Fruit fly (Drosophila melanogaster) whole organism, embryonic: ENCODE measurements around the gene isoQC.

Experiments
- Aef1 ChIP-seq: fragments of 200-800 bp; sonication (Bioruptor generic); IDR thresholded peaks from 3 replicates; pipeline ENCODE4 v1.3.6; 2022; ENCODE audit warnings: missing biosample characterization, missing genetic modification characterization
- B-H2 ChIP-seq: fragments of 200-800 bp; sonication (Bioruptor generic); optimal IDR thresholded peaks from 2 replicates; lab custom pipeline; 2018; ENCODE audit warnings: missing biosample characterization, mild to moderate bottlenecking, missing genetic modification characterization
- Blimp-1 ChIP-seq: fragments of 200-800 bp; sonication (Bioruptor generic); optimal IDR thresholded peaks from 3 replicates; lab custom pipeline; 2018; ENCODE audit warnings: missing biosample characterization, missing genetic modification characterization, mild to moderate bottlenecking, moderate library complexity, missing genetic modification reagents
- CG10147 ChIP-seq: fragments of 200-800 bp; sonication (Bioruptor generic); optimal IDR thresholded peaks from 2 replicates; lab custom pipeline; 2019; ENCODE audit warnings: missing biosample characterization, mild to moderate bottlenecking, missing genetic modification characterization, moderate library complexity
- CG10366 ChIP-seq: fragments of 200-800 bp; sonication (Bioruptor generic); IDR thresholded peaks from 2 replicates; pipeline ENCODE4 v1.3.6; 2022; ENCODE audit warnings: missing biosample characterization, missing genetic modification characterization
- CG10462 ChIP-seq: fragments of 200-800 bp; sonication (Bioruptor generic); optimal IDR thresholded peaks from 2 replicates; lab custom pipeline; 2016; ENCODE audit warnings: missing biosample characterization, missing genetic modification characterization
- CG11504 ChIP-seq: fragments of 200-800 bp; sonication (Bioruptor generic); optimal IDR thresholded peaks from 3 replicates; lab custom pipeline; 2019; ENCODE audit warnings: missing biosample characterization, mild to moderate bottlenecking, missing genetic modification characterization, moderate library complexity
- CG12104 ChIP-seq: fragments of 200-800 bp; sonication (Bioruptor generic); optimal IDR thresholded peaks from 3 replicates; lab custom pipeline; 2016; ENCODE audit warnings: missing biosample characterization, missing genetic modification characterization
- CG13424 ChIP-seq: fragments of 200-800 bp; sonication (Bioruptor generic); optimal IDR thresholded peaks from 2 replicates; lab custom pipeline; 2019; ENCODE audit warnings: missing biosample characterization, mild to moderate bottlenecking, missing genetic modification characterization, moderate library complexity
- CG1647 ChIP-seq: fragments of 200-800 bp; sonication (Bioruptor generic); optimal IDR thresholded peaks from 3 replicates; lab custom pipeline; 2016; ENCODE audit warnings: missing biosample characterization, missing genetic modification characterization
- CG17328 ChIP-seq: fragments of 200-800 bp; sonication (Bioruptor generic); IDR thresholded peaks from 2 replicates; pipeline ENCODE4 v1.3.6; 2022; ENCODE audit warnings: missing biosample characterization, missing genetic modification characterization
- CG17359 ChIP-seq: fragments of 200-800 bp; sonication (Bioruptor generic); optimal IDR thresholded peaks from 3 replicates; lab custom pipeline; 2018; ENCODE audit warnings: missing biosample characterization, mild to moderate bottlenecking, missing genetic modification characterization, moderate library complexity
- CG17912 ChIP-seq: fragments of 200-800 bp; sonication (Bioruptor generic); optimal IDR thresholded peaks from 2 replicates; lab custom pipeline; 2018; ENCODE audit warnings: missing biosample characterization, mild to moderate bottlenecking, missing genetic modification characterization
- CG18599 ChIP-seq: fragments of 200-800 bp; sonication (Bioruptor generic); optimal IDR thresholded peaks from 3 replicates; lab custom pipeline; 2017; ENCODE audit warnings: missing biosample characterization, missing genetic modification characterization, mild to moderate bottlenecking, moderate library complexity, missing genetic modification reagents
- CG2116 ChIP-seq: fragments of 200-800 bp; sonication (Bioruptor generic); optimal IDR thresholded peaks from 3 replicates; lab custom pipeline; 2018; ENCODE audit warnings: missing biosample characterization, mild to moderate bottlenecking, missing genetic modification characterization
- CG4854 ChIP-seq: fragments of 200-800 bp; sonication (Bioruptor generic); optimal IDR thresholded peaks from 2 replicates; lab custom pipeline; 2016; ENCODE audit warnings: missing biosample characterization, missing genetic modification characterization, inconsistent platforms
- CG7372 ChIP-seq: fragments of 200-800 bp; sonication (Bioruptor generic); IDR thresholded peaks from 2 replicates; pipeline ENCODE4 v1.3.6; 2022; ENCODE audit warnings: missing biosample characterization, missing genetic modification characterization
- CG8290 ChIP-seq, 3 experiments: fragments of 200-800 bp; sonication (Bioruptor generic); optimal IDR thresholded peaks; 2 replicates each; lab custom pipeline; 2016 to 2019; ENCODE audit warnings: missing biosample characterization in 3 of 3, missing genetic modification characterization in 3 of 3, mild to moderate bottlenecking in 2 of 3, moderate library complexity in 1 of 3
- CG8388 ChIP-seq: fragments of 200-800 bp; sonication (Bioruptor generic); optimal IDR thresholded peaks from 2 replicates; lab custom pipeline; 2019; ENCODE audit warnings: missing biosample characterization, mild to moderate bottlenecking, missing genetic modification characterization, moderate library complexity
- CG8765 ChIP-seq: fragments of 200-800 bp; sonication (Bioruptor generic); IDR thresholded peaks from 2 replicates; pipeline ENCODE4 v1.3.6; 2022; ENCODE audit warnings: missing biosample characterization, missing genetic modification characterization
- CHES-1-like ChIP-seq: fragments of 200-800 bp; sonication (Bioruptor generic); optimal IDR thresholded peaks from 2 replicates; lab custom pipeline; 2016; ENCODE audit warnings: missing biosample characterization, missing genetic modification characterization
- Doc2 ChIP-seq: fragments of 200-800 bp; sonication (Bioruptor generic); IDR thresholded peaks from 2 replicates; pipeline ENCODE4 v1.3.6; 2022; ENCODE audit warnings: missing biosample characterization, missing genetic modification characterization
- HLH3B ChIP-seq: fragments of 200-800 bp; sonication (Bioruptor generic); IDR thresholded peaks from 2 replicates; pipeline ENCODE4 v1.3.6; 2022; ENCODE audit warnings: missing biosample characterization, missing genetic modification characterization
- HmgZ ChIP-seq: fragments of 200-800 bp; sonication (Bioruptor generic); optimal IDR thresholded peaks from 2 replicates; lab custom pipeline; 2018; ENCODE audit warnings: missing biosample characterization, mild to moderate bottlenecking, missing genetic modification characterization
- Hr51 ChIP-seq, 2 experiments: fragments of 200-800 bp; sonication (Bioruptor generic); optimal IDR thresholded peaks; 2 replicates in 1 of 2; 3 replicates in 1 of 2; lab custom pipeline; 2016 to 2018; ENCODE audit warnings: missing biosample characterization in 2 of 2, missing genetic modification characterization in 2 of 2, mild to moderate bottlenecking in 1 of 2, moderate library complexity in 1 of 2
- Hsf ChIP-seq: fragments of 200-800 bp; sonication (Bioruptor generic); optimal IDR thresholded peaks from 3 replicates; lab custom pipeline; 2016; ENCODE audit warnings: missing biosample characterization, missing genetic modification characterization
- Med ChIP-seq: fragments of 200-800 bp; sonication (Bioruptor generic); peaks from one replicate; lab custom pipeline; 2016; ENCODE audit warnings: missing biosample characterization, missing genetic modification characterization, mild to moderate bottlenecking, inconsistent platforms, moderate library complexity
- Mes4 ChIP-seq: fragments of 200-800 bp; sonication (Bioruptor generic); optimal IDR thresholded peaks from 2 replicates; lab custom pipeline; 2016; ENCODE audit warnings: missing biosample characterization, missing genetic modification characterization
- Mrtf ChIP-seq: fragments of 200-800 bp; sonication (Bioruptor generic); IDR thresholded peaks from 3 replicates; pipeline ENCODE4 v1.3.6; 2022; ENCODE audit warnings: missing biosample characterization, missing genetic modification characterization
- Nf-YB ChIP-seq: fragments of 200-800 bp; sonication (Bioruptor generic); optimal IDR thresholded peaks from 3 replicates; lab custom pipeline; 2019; ENCODE audit warnings: missing biosample characterization, mild to moderate bottlenecking, missing genetic modification characterization, moderate library complexity
- cas ChIP-seq: fragments of 200-800 bp; sonication (Bioruptor generic); IDR thresholded peaks from 2 replicates; pipeline ENCODE4 v1.3.6; 2022; ENCODE audit warnings: missing biosample characterization, missing genetic modification characterization
- ems ChIP-seq: fragments of 200-800 bp; sonication (Bioruptor generic); optimal IDR thresholded peaks from 3 replicates; lab custom pipeline; 2016; ENCODE audit warnings: missing biosample characterization, missing genetic modification characterization
- ewg ChIP-seq: fragments of 200-800 bp; sonication (Bioruptor generic); optimal IDR thresholded peaks from 3 replicates; lab custom pipeline; 2017; ENCODE audit warnings: mild to moderate bottlenecking, missing biosample characterization, missing genetic modification reagents, missing genetic modification characterization
- fd3F ChIP-seq: fragments of 200-800 bp; sonication (Bioruptor generic); optimal IDR thresholded peaks from 2 replicates; lab custom pipeline; 2018; ENCODE audit warnings: missing biosample characterization, mild to moderate bottlenecking, missing genetic modification characterization, moderate library complexity
- gsb ChIP-seq: fragments of 200-800 bp; sonication (Bioruptor generic); IDR thresholded peaks from 2 replicates; pipeline ENCODE4 v1.3.6; 2022; ENCODE audit warnings: missing biosample characterization, missing genetic modification characterization
- jigr1 ChIP-seq: fragments of 200-800 bp; sonication (Bioruptor generic); IDR thresholded peaks from 3 replicates; pipeline ENCODE4 v1.3.6; 2022; ENCODE audit warnings: missing biosample characterization, missing genetic modification characterization
- mirr ChIP-seq: fragments of 200-800 bp; sonication (Bioruptor generic); optimal IDR thresholded peaks from 3 replicates; lab custom pipeline; 2018; ENCODE audit warnings: missing biosample characterization, mild to moderate bottlenecking, missing genetic modification characterization
- nau ChIP-seq: fragments of 200-800 bp; sonication (Bioruptor generic); optimal IDR thresholded peaks from 3 replicates; lab custom pipeline; 2017; ENCODE audit warnings: missing biosample characterization, mild to moderate bottlenecking, missing genetic modification characterization, missing genetic modification reagents
- onecut ChIP-seq: fragments of 200-800 bp; sonication (Bioruptor generic); IDR thresholded peaks from 2 replicates; pipeline ENCODE4 v1.3.6; 2022; ENCODE audit warnings: missing biosample characterization, missing genetic modification characterization
- pita ChIP-seq: fragments of 200-800 bp; sonication (Bioruptor generic); optimal IDR thresholded peaks from 2 replicates; lab custom pipeline; 2017; ENCODE audit warnings: missing biosample characterization, mild to moderate bottlenecking, missing genetic modification characterization
- prd ChIP-seq, 3 experiments: fragments of >200 bp in 2 of 3; fragments of 200-800 bp in 1 of 3; sonication (Bioruptor generic) in 1 of 3; optimal IDR thresholded peaks in 2 of 3; IDR thresholded peaks in 1 of 3; 2 replicates in 2 of 3; 3 replicates in 1 of 3; pipeline versions ENCODE4 v1.3.6 to Lab custom; 2017 to 2022; ENCODE audit warnings: missing biosample characterization in 1 of 3, missing genetic modification characterization in 1 of 3
- pum ChIP-seq: fragments of 200-800 bp; sonication (Bioruptor generic); optimal IDR thresholded peaks from 2 replicates; lab custom pipeline; 2016; ENCODE audit warnings: missing biosample characterization, missing genetic modification characterization
- ranshi ChIP-seq: fragments of 200-800 bp; sonication (Bioruptor generic); IDR thresholded peaks from 2 replicates; pipeline ENCODE4 v1.3.6; 2022; ENCODE audit warnings: missing biosample characterization, missing genetic modification characterization
- rib ChIP-seq: fragments of 200-800 bp; sonication (Bioruptor generic); IDR thresholded peaks from 2 replicates; pipeline ENCODE4 v1.3.6; 2022; ENCODE audit warnings: missing biosample characterization, missing genetic modification characterization
- seq ChIP-seq: fragments of 200-800 bp; sonication (Bioruptor generic); IDR thresholded peaks from 2 replicates; pipeline ENCODE4 v1.3.6; 2022; ENCODE audit warnings: missing biosample characterization, missing genetic modification characterization
- sr ChIP-seq: fragments of 200-800 bp; sonication (Bioruptor generic); IDR thresholded peaks from 3 replicates; pipeline ENCODE4 v1.3.6; 2022; ENCODE audit warnings: missing biosample characterization, missing genetic modification characterization
- ssp ChIP-seq: fragments of 200-800 bp; sonication (Bioruptor generic); IDR thresholded peaks from 2 replicates; pipeline ENCODE4 v1.3.6; 2022; ENCODE audit warnings: missing biosample characterization, missing genetic modification characterization
- tin ChIP-seq: fragments of 200-800 bp; sonication (Bioruptor generic); optimal IDR thresholded peaks from 3 replicates; lab custom pipeline; 2016; ENCODE audit warnings: missing biosample characterization, missing genetic modification characterization
- trh ChIP-seq: fragments of 200-800 bp; sonication (Bioruptor generic); optimal IDR thresholded peaks from 2 replicates; lab custom pipeline; 2016; ENCODE audit warnings: missing biosample characterization, missing genetic modification characterization

isoQC gene

DNA sequence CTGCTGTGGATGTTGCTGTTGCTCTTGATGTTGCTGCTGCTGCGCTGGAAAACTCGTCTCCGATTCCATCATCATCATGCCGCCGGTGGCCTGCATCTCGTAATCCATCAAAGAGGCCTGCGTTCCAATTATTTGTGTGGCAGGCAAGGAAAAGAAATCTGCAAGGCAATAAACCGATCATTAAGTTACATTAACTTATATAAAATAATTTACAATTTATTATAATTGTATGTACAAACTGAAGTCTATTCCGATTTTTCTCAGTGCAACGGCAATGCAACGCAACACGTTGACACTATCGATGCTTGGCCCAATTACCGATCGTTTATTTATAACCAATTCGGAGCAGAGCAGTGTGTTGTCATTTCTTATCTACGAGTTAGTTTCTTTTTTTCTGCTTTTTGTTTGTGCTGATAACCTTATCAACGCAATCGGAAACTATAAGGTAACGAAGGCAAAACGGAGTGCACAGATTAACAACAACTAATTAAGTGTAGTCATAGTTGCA is 3.2 kb upstream of the isoQC start (continued):
- TF ChIP-seq sr (GFP tag; lab: Robert Waterston, UW), result peak; percentile 62; the same call in 2 of the 3 replicates
- no peak for TF ChIP-seq pum
- peak; percentile 43; the same call in 1 of the 2 replicates for TF ChIP-seq ranshi (GFP tag; lab: Robert Waterston, UW)
- peak; percentile 49 for TF ChIP-seq CG12104 (GFP tag; lab: Kevin White, UChicago)
- TF ChIP-seq Nf-YB, result peak; percentile 0
- TF ChIP-seq cas (GFP tag; lab: Robert Waterston, UW), result no peak
- no peak for TF ChIP-seq CG17912 (GFP tag; lab: Kevin White, UChicago)
- TF ChIP-seq Hr51 (GFP tag; optimal IDR thresholded peaks at IDR 0.05; lab: Kevin White, UChicago), result peak in 1 of 2 experiments; percentile 70
- no peak for TF ChIP-seq CG1647 (GFP tag; lab: Kevin White, UChicago)
- TF ChIP-seq Doc2 (GFP tag; lab: Robert Waterston, UW), result no peak
- 0 out of 2 replicates have a peak, but pooled peaks have one; percentile 3 for TF ChIP-seq onecut
- TF ChIP-seq CG10366 (GFP tag; lab: Robert Waterston, UW), result peak; percentile 43; the same call in 1 of the 2 replicates
- TF ChIP-seq HLH3B (GFP tag; lab: Robert Waterston, UW), result peak; percentile 61
- TF ChIP-seq CG8765 (GFP tag; lab: Robert Waterston, UW), result no peak
- TF ChIP-seq CG11504 (tag; lab: Kevin White, UChicago), result peak; percentile 77
- peak; percentile 59 for TF ChIP-seq CG17359 (tag; lab: Kevin White, UChicago)
- TF ChIP-seq rib (GFP tag; lab: Robert Waterston, UW), result peak; percentile 23; the same call in 1 of the 2 replicates
- TF ChIP-seq B-H2 (GFP tag; lab: Kevin White, UChicago), result no peak
- no peak for TF ChIP-seq trh
- no peak for TF ChIP-seq CG8290 (GFP tag; optimal IDR thresholded peaks at IDR 0.05; lab: Kevin White, UChicago)
- peak in 1 of 2 experiments; percentile 34 for TF ChIP-seq CG8290 (tag; optimal IDR thresholded peaks at IDR 0.05; lab: Kevin White, UChicago)
- TF ChIP-seq CHES-1-like, result no peak
- TF ChIP-seq CG7372 (GFP tag; lab: Robert Waterston, UW), result peak; percentile 7; the same call in 1 of the 2 replicates
- no peak for TF ChIP-seq fd3F
- TF ChIP-seq CG10462, result no peak
- TF ChIP-seq mirr (GFP tag; lab: Kevin White, UChicago), result peak; percentile 48
- TF ChIP-seq Hsf (GFP tag; lab: Kevin White, UChicago), result peak; percentile 16
- TF ChIP-seq CG17328 (GFP tag; lab: Robert Waterston, UW), result peak; percentile 38; the same call in 1 of the 2 replicates
- TF ChIP-seq gsb, result no peak
- peak; percentile 11 for TF ChIP-seq nau (GFP tag; lab: Kevin White, UChicago)
- TF ChIP-seq ewg (GFP tag; lab: Kevin White, UChicago), result peak; percentile 10
- TF ChIP-seq ssp (GFP tag; lab: Robert Waterston, UW), result peak; percentile 20; the same call in 1 of the 2 replicates
- peak; percentile 44 for TF ChIP-seq CG13424
- TF ChIP-seq CG8388 (GFP tag; lab: Kevin White, UChicago), result peak; percentile 42
- TF ChIP-seq Blimp-1 (GFP tag; lab: Kevin White, UChicago), result peak; percentile 59
- TF ChIP-seq jigr1 (GFP tag; lab: Robert Waterston, UW), result no peak
- TF ChIP-seq Aef1 (GFP tag; lab: Robert Waterston, UW), result peak; percentile 49; the same call in 2 of the 3 replicates
- TF ChIP-seq pita (GFP tag; lab: Kevin White, UChicago), result no peak
- TF ChIP-seq CG2116 (GFP tag; lab: Kevin White, UChicago), result peak; percentile 16
- peak; percentile 48 for TF ChIP-seq tin (GFP tag; lab: Kevin White, UChicago)
- TF ChIP-seq Med (GFP tag; lab: Kevin White, UChicago), result peak; percentile 76
- TF ChIP-seq ems (GFP tag; lab: Kevin White, UChicago), result peak; percentile 28
- peak; percentile 1 for TF ChIP-seq HmgZ (tag; lab: Kevin White, UChicago)
- no peak for TF ChIP-seq prd (optimal IDR thresholded peaks at IDR 0.05; lab: Kevin White, UChicago)
- peak; percentile 61; the same call in 2 of the 3 replicates for TF ChIP-seq prd (GFP tag; IDR thresholded peaks at IDR 0.05; lab: Robert Waterston, UW)
- peak; percentile 41 for TF ChIP-seq CG18599 (GFP tag; lab: Kevin White, UChicago)
- TF ChIP-seq Mrtf, result peak; percentile 60; the same call in 1 of the 3 replicates
- peak; percentile 23 for TF ChIP-seq CG10147 (GFP tag; lab: Kevin White, UChicago)
- peak; percentile 69 for TF ChIP-seq seq (GFP tag; lab: Robert Waterston, UW)
- TF ChIP-seq Mes4 (GFP tag; lab: Kevin White, UChicago), result no peak
- no peak for TF ChIP-seq CG4854 (GFP tag; lab: Kevin White, UChicago)
